Fruit fly (Drosophila melanogaster): ENCODE data around the gene Taf6.

Gene Taf6

dm6 chr3L:19598369-19599148 lies at the start of gene Taf6, which contains the start of gene ash1:
Taf6 (plus strand) TSS chr3L:19599088.
ash1 (minus strand) TSS chr3L:19598755.
- TF ChIP-seq CG6808 (GFP tag; optimal IDR thresholded peaks at IDR 0.05) = no peak
- peak; percentile 89 for TF ChIP-seq Blimp-1 (GFP tag; optimal IDR thresholded peaks at IDR 0.05)
- TF ChIP-seq CG11902 (GFP tag; optimal IDR thresholded peaks at IDR 0.05) = no peak
- no peak for TF ChIP-seq svp (GFP tag)
- peak; percentile 13 for TF ChIP-seq Eip93F (GFP tag; optimal IDR thresholded peaks at IDR 0.05)
- TF ChIP-seq CG8319 (GFP tag; optimal IDR thresholded peaks at IDR 0.05) = no peak
- TF ChIP-seq Eip75B (GFP tag; optimal IDR thresholded peaks at IDR 0.05) = no peak
- TF ChIP-seq CG16779 (tag; optimal IDR thresholded peaks at IDR 0.05) = no peak

dm6 chr3L:19552136-19552773 lies 46.6 kb upstream of the Taf6 start, which contains the start of the genes Ltn1 and CG9300:
Ltn1 (minus strand) TSS chr3L:19552290.
CG9300 (plus strand) TSS chr3L:19552420.
- TF ChIP-seq net (GFP tag; optimal IDR thresholded peaks at IDR 0.05) = no peak
- TF ChIP-seq CG8632 (GFP tag; optimal IDR thresholded peaks at IDR 0.05) = no peak
- no peak for TF ChIP-seq Gug (GFP tag; IDR thresholded peaks at IDR 0.05)
- TF ChIP-seq salr (GFP tag; optimal IDR thresholded peaks at IDR 0.05) = no peak
- no peak for TF ChIP-seq CG4318 (GFP tag; optimal IDR thresholded peaks at IDR 0.05)
- TF ChIP-seq pdm3 (GFP tag; optimal IDR thresholded peaks at IDR 0.05) = no peak
- no peak for TF ChIP-seq CG8119 (GFP tag; IDR thresholded peaks at IDR 0.05)
- TF ChIP-seq spab (GFP tag; optimal IDR thresholded peaks at IDR 0.05) = no peak
- TF ChIP-seq Ets96B (tag; optimal IDR thresholded peaks at IDR 0.05) = no peak
- no peak for TF ChIP-seq Sox102F (GFP tag; optimal IDR thresholded peaks at IDR 0.05)
- TF ChIP-seq CG6163 (GFP tag; IDR thresholded peaks at IDR 0.05) = no peak
- TF ChIP-seq acj6 (GFP tag; optimal IDR thresholded peaks at IDR 0.05) = no peak
- no peak for TF ChIP-seq Hr39 (GFP tag; optimal IDR thresholded peaks at IDR 0.05)
- TF ChIP-seq Eip93F (GFP tag; optimal IDR thresholded peaks at IDR 0.05) = no peak
- no peak for TF ChIP-seq Lpt (GFP tag; optimal IDR thresholded peaks at IDR 0.05)
- no peak for TF ChIP-seq Hr38 (GFP tag; optimal IDR thresholded peaks at IDR 0.05)
- no peak for TF ChIP-seq CG6276 (GFP tag; optimal IDR thresholded peaks at IDR 0.05)

DNA sequence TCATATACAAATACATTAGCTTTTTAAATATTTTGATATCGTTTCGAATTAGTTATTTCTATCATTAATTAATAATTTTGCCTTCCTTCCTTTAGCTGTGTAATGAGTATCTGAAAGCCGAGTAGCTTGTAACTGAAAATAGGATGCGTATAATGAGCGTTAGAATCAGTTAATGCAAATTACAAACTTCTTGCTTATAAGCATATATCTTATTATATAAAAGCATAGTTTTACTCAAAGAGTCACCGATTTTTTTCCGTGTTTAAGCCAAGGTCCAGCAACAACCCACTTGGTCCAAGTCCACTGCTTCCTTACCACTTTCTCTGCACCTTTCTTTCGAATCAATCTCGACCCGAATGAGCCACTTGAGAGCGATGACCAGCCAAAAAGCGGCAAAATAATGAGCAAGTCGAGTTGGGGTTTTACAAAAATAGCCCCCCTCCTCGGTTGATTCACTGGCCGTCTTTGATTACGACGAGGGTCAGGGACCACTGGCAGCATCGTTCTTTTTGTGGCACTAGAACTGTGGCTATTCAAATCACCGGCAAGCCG lies 42.9 kb upstream of the Taf6 start:
- TF ChIP-seq topi (GFP tag; optimal IDR thresholded peaks at IDR 0.05) (peak; percentile 13), CG11902 (GFP tag; optimal IDR thresholded peaks at IDR 0.05) (no peak), salr (GFP tag; optimal IDR thresholded peaks at IDR 0.05) (no peak), eg (GFP tag; IDR thresholded peaks at IDR 0.05) (no peak), Hr39 (GFP tag; optimal IDR thresholded peaks at IDR 0.05) (peak; percentile 37), fd59A (GFP tag; optimal IDR thresholded peaks at IDR 0.05) (no peak), lz (GFP tag; optimal IDR thresholded peaks at IDR 0.05) (no peak), CG10669 (GFP tag; optimal IDR thresholded peaks at IDR 0.05) (no peak), dsx (GFP tag; optimal IDR thresholded peaks at IDR 0.05; ENCODE audit: poor library complexity, severe bottlenecking) (no peak), CG34406 (GFP tag; optimal IDR thresholded peaks at IDR 0.05) (no peak), CG8319 (GFP tag; optimal IDR thresholded peaks at IDR 0.05) (no peak), CG31627 (GFP tag; optimal IDR thresholded peaks at IDR 0.05) (peak; percentile 34), Eip93F (GFP tag; optimal IDR thresholded peaks at IDR 0.05) (no peak), Blimp-1 (GFP tag; optimal IDR thresholded peaks at IDR 0.05) (peak; percentile 91), CG11294 (GFP tag; IDR thresholded peaks at IDR 0.05) (no peak), CG15336 (GFP tag; IDR thresholded peaks at IDR 0.05) (no peak), Sox102F (GFP tag; optimal IDR thresholded peaks at IDR 0.05) (no peak), CG4318 (GFP tag; optimal IDR thresholded peaks at IDR 0.05) (no peak), CG9139 (GFP tag; optimal IDR thresholded peaks at IDR 0.05) (no peak), ss (GFP tag; optimal IDR thresholded peaks at IDR 0.05) (no peak), Sox15 (GFP tag; optimal IDR thresholded peaks at IDR 0.05) (no peak), Met (GFP tag; optimal IDR thresholded peaks at IDR 0.05) (no peak), CG6792 (GFP tag; optimal IDR thresholded peaks at IDR 0.05) (no peak), spab (GFP tag; optimal IDR thresholded peaks at IDR 0.05) (no peak), CG6854 (GFP tag; optimal IDR thresholded peaks at IDR 0.05) (no peak), Lpt (GFP tag; optimal IDR thresholded peaks at IDR 0.05) (no peak), CG16779 (tag; optimal IDR thresholded peaks at IDR 0.05) (no peak), CG3032 (tag; optimal IDR thresholded peaks at IDR 0.05) (no peak), fd85E (GFP tag; optimal IDR thresholded peaks at IDR 0.05) (no peak), Eip75B (GFP tag; optimal IDR thresholded peaks at IDR 0.05) (no peak), CG3919 (GFP tag; optimal IDR thresholded peaks at IDR 0.05) (no peak), esn (GFP tag; optimal IDR thresholded peaks at IDR 0.05) (peak; percentile 63)
